Worm (Caenorhabditis elegans) whole organism, L2 larva: Measurements from ENCODE around the gene rgl-1.

Source experiments
- C34F6.9 ChIP-seq: fragments of 150-350 bp; optimal IDR thresholded peaks from 2 replicates; lab custom pipeline; 2014; ENCODE audit warnings: missing biosample characterization, missing genetic modification characterization
- F13H6.1 ChIP-seq: sonication (generic microtip); optimal IDR thresholded peaks from 2 replicates; lab custom pipeline; 2016; ENCODE audit warnings: missing genetic modification characterization, missing compliant biosample characterization
- R02D3.7 ChIP-seq: fragments of 150-350 bp; optimal IDR thresholded peaks from 2 replicates; lab custom pipeline; 2014; ENCODE audit warnings: missing biosample characterization, missing genetic modification characterization
- Y55F3AM.14 ChIP-seq: fragments of 200-800 bp; sonication (Bioruptor generic); optimal IDR thresholded peaks from 2 replicates; lab custom pipeline; 2018; ENCODE audit warnings: mild to moderate bottlenecking, missing genetic modification characterization, missing compliant biosample characterization
- ZK546.5 ChIP-seq: sonication (generic microtip); optimal IDR thresholded peaks from 2 replicates; lab custom pipeline; 2017; ENCODE audit warnings: missing biosample characterization, missing genetic modification characterization
- aly-2 ChIP-seq: fragments of 150-350 bp; optimal IDR thresholded peaks from 2 replicates; lab custom pipeline; 2014; ENCODE audit warnings: missing biosample characterization, missing genetic modification characterization
- ama-1 ChIP-seq: fragments of 150-350 bp; optimal IDR thresholded peaks from 2 replicates; lab custom pipeline; 2018; ENCODE audit warnings: inconsistent platforms
- blmp-1 ChIP-seq: sonication (generic microtip); optimal IDR thresholded peaks from 2 replicates; lab custom pipeline; 2017; ENCODE audit warnings: missing genetic modification characterization, mild to moderate bottlenecking, missing compliant biosample characterization, antibody characterized with exemption, moderate library complexity; ENCODE audit not compliant: insufficient read depth
- ceh-16 ChIP-seq: fragments of 150-350 bp; optimal IDR thresholded peaks from 2 replicates; lab custom pipeline; 2014; ENCODE audit warnings: missing biosample characterization, missing genetic modification characterization
- ceh-82 ChIP-seq: fragments of 150-350 bp; optimal IDR thresholded peaks from 2 replicates; lab custom pipeline; 2014; ENCODE audit warnings: missing biosample characterization, missing genetic modification characterization
- crh-2 ChIP-seq: sonication (generic microtip); optimal IDR thresholded peaks from 2 replicates; lab custom pipeline; 2017; ENCODE audit warnings: missing biosample characterization, missing genetic modification characterization
- egl-27 ChIP-seq: sonication (generic microtip); optimal IDR thresholded peaks from 3 replicates; lab custom pipeline; 2017; ENCODE audit warnings: missing biosample characterization, missing genetic modification reagents, missing genetic modification characterization
- elt-3 ChIP-seq: sonication (generic microtip); optimal IDR thresholded peaks from 2 replicates; lab custom pipeline; 2017; ENCODE audit warnings: missing biosample characterization, missing genetic modification characterization
- fos-1 ChIP-seq: fragments of 150-350 bp; optimal IDR thresholded peaks from 2 replicates; lab custom pipeline; 2014; ENCODE audit warnings: missing biosample characterization, missing genetic modification characterization
- gmeb-1 ChIP-seq: fragments of 150-350 bp; optimal IDR thresholded peaks from 2 replicates; lab custom pipeline; 2014; ENCODE audit warnings: missing biosample characterization, missing genetic modification characterization
- lin-11 ChIP-seq: fragments of 150-350 bp; sonication (generic microtip); optimal IDR thresholded peaks from 2 replicates; lab custom pipeline; 2014; ENCODE audit warnings: missing biosample characterization, missing genetic modification characterization, inconsistent platforms, mixed read lengths
- lin-13 ChIP-seq: fragments of 150-350 bp; optimal IDR thresholded peaks from 2 replicates; lab custom pipeline; 2014; ENCODE audit warnings: missing biosample characterization, missing genetic modification reagents, missing genetic modification characterization
- lin-39 ChIP-seq: fragments of 150-350 bp; optimal IDR thresholded peaks from 2 replicates; lab custom pipeline; 2014; ENCODE audit warnings: missing biosample characterization, missing genetic modification reagents, missing genetic modification characterization
- lsy-2 ChIP-seq, 2 experiments: fragments of 150-350 bp in 1 of 2; sonication (generic microtip) in 1 of 2; optimal IDR thresholded peaks; 2 replicates each; lab custom pipeline; 2014 to 2017; ENCODE audit warnings: missing biosample characterization in 2 of 2, missing genetic modification characterization in 2 of 2
- mab-5 ChIP-seq: fragments of 150-350 bp; optimal IDR thresholded peaks from 2 replicates; lab custom pipeline; 2014; ENCODE audit warnings: missing biosample characterization, missing genetic modification characterization
- mbf-1 ChIP-seq: sonication (generic microtip); optimal IDR thresholded peaks from 2 replicates; lab custom pipeline; 2017; ENCODE audit warnings: missing biosample characterization, missing genetic modification characterization
- nhr-10 ChIP-seq: sonication (generic microtip); optimal IDR thresholded peaks from 2 replicates; lab custom pipeline; 2017; ENCODE audit warnings: missing biosample characterization, missing genetic modification characterization
- nhr-11 ChIP-seq: fragments of 150-350 bp; optimal IDR thresholded peaks from 2 replicates; lab custom pipeline; 2014; ENCODE audit warnings: missing biosample characterization, missing genetic modification characterization
- nhr-129 ChIP-seq: fragments of 150-350 bp; optimal IDR thresholded peaks from 2 replicates; lab custom pipeline; 2014; ENCODE audit warnings: missing biosample characterization, missing genetic modification characterization
- nhr-21 ChIP-seq: fragments of 150-350 bp; optimal IDR thresholded peaks from 2 replicates; lab custom pipeline; 2014; ENCODE audit warnings: missing biosample characterization, missing genetic modification characterization
- nhr-23 ChIP-seq: fragments of 150-350 bp; optimal IDR thresholded peaks from 2 replicates; lab custom pipeline; 2014; ENCODE audit warnings: missing biosample characterization, missing genetic modification reagents, missing genetic modification characterization
- nhr-237 ChIP-seq: fragments of 150-350 bp; optimal IDR thresholded peaks from 2 replicates; lab custom pipeline; 2014; ENCODE audit warnings: missing biosample characterization, missing genetic modification characterization
- nhr-25 ChIP-seq: fragments of 150-350 bp; sonication (generic microtip); optimal IDR thresholded peaks from 3 replicates; lab custom pipeline; 2014; ENCODE audit warnings: missing biosample characterization, missing genetic modification characterization
- nhr-77 ChIP-seq: fragments of 150-350 bp; optimal IDR thresholded peaks from 2 replicates; lab custom pipeline; 2014; ENCODE audit warnings: missing biosample characterization, missing genetic modification characterization
- peb-1 ChIP-seq: fragments of 150-350 bp; optimal IDR thresholded peaks from 2 replicates; lab custom pipeline; 2014; ENCODE audit warnings: missing biosample characterization, missing genetic modification characterization
- skn-1 ChIP-seq: sonication (generic microtip); optimal IDR thresholded peaks from 2 replicates; lab custom pipeline; 2017; ENCODE audit warnings: missing biosample characterization, missing genetic modification characterization
- sma-3 ChIP-seq: sonication (generic microtip); optimal IDR thresholded peaks from 2 replicates; lab custom pipeline; 2016; ENCODE audit warnings: missing genetic modification reagents, missing genetic modification characterization, missing compliant biosample characterization
- sma-9 ChIP-seq, 2 experiments: fragments of 150-350 bp in 1 of 2; sonication (generic microtip) in 1 of 2; optimal IDR thresholded peaks; 2 replicates each; lab custom pipeline; 2014 to 2016; ENCODE audit warnings: missing genetic modification characterization in 2 of 2, mild to moderate bottlenecking in 1 of 2, missing biosample characterization in 1 of 2, missing compliant biosample characterization in 1 of 2, missing genetic modification reagents in 1 of 2, moderate library complexity in 1 of 2
- snpc-4 ChIP-seq: fragments of 150-350 bp; optimal IDR thresholded peaks from 2 replicates; lab custom pipeline; 2014; ENCODE audit warnings: missing biosample characterization, missing genetic modification characterization
- unc-39 ChIP-seq: fragments of 150-350 bp; optimal IDR thresholded peaks from 2 replicates; lab custom pipeline; 2014; ENCODE audit warnings: missing biosample characterization, missing genetic modification characterization
- unc-55 ChIP-seq: fragments of 150-350 bp; sonication (generic microtip); optimal IDR thresholded peaks from 3 replicates; lab custom pipeline; 2014; ENCODE audit warnings: missing biosample characterization, missing genetic modification reagents, missing genetic modification characterization
- unc-62 ChIP-seq: fragments of 150-350 bp; optimal IDR thresholded peaks from 2 replicates; lab custom pipeline; 2014; ENCODE audit warnings: missing biosample characterization, missing genetic modification reagents, missing genetic modification characterization
- zag-1 ChIP-seq: fragments of 150-350 bp; optimal IDR thresholded peaks from 2 replicates; lab custom pipeline; 2014; ENCODE audit warnings: missing biosample characterization, missing genetic modification characterization
- ztf-1 ChIP-seq: fragments of 200-800 bp; sonication (Bioruptor generic); conservative IDR thresholded peaks from 2 replicates; pipeline ENCODE4 v1.3.6; 2022; ENCODE audit warnings: missing genetic modification characterization, missing compliant biosample characterization
- ztf-11 ChIP-seq: sonication (generic microtip); optimal IDR thresholded peaks from 2 replicates; lab custom pipeline; 2017; ENCODE audit warnings: missing biosample characterization, missing genetic modification characterization
- ztf-4 ChIP-seq: fragments of 150-350 bp; optimal IDR thresholded peaks from 2 replicates; lab custom pipeline; 2014; ENCODE audit warnings: missing biosample characterization, missing genetic modification characterization

The rgl-1 gene

DNA sequence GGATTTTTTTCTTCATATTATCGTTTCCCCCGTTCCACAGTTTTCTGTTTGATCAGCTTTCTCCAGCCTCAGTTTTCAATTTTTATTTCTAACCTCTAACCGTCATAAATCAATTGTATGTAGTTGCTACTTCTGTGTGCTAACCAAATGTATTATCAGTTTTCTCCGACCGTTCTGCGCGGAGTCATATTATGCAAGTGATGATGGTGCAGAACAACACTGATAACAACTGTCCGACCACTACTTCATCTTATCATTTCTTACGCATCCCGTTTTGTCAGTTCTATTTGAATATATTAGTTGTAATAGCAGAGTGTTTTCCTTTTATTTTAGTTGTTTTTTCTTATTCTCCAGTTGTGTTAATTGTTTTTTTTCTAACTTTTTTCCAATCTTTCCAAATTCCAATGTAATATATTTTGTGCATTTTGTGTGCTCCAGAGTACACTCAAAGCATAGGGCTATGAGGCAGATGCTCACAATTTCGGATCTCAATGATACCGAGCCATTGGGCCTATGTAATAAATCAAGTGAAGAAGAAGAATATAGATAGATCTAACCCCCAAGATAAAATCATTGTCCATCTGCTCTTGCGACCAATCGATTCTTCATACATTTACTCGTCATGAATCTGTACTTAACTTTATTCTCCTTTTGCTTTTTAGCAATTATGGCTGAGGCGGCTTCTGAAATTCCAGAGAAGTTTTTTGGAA is 36.8 kb upstream of the rgl-1 start, which contains the start of gene lbp-3 (continued):
- no peak for TF ChIP-seq lin-13 (GFP tag; lab: Kevin White, UChicago)

DNA sequence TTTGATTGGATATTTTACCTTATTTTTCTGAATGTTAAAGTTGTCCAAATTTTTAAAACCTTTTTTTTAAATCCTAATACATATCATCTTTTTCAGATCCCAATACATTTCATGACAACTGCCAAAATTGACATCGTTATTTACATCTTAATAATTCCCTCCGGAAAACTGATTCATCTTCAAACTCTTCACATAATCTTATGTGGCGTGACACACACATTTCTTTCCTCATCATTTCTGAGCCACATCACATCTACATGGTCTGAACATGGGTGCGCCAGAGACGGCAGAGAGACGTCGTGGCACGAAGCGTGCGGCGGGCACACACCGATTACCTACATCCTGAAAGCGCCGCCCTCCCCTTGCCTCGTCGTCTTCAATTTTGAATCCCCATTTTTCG is 32.3 kb upstream of the rgl-1 start, which contains the start of gene tba-9:
Gene tba-9 (plus strand): TSS at position 301 of the 400 bp plus-strand sequence.
- no peak for TF ChIP-seq ceh-82

DNA sequence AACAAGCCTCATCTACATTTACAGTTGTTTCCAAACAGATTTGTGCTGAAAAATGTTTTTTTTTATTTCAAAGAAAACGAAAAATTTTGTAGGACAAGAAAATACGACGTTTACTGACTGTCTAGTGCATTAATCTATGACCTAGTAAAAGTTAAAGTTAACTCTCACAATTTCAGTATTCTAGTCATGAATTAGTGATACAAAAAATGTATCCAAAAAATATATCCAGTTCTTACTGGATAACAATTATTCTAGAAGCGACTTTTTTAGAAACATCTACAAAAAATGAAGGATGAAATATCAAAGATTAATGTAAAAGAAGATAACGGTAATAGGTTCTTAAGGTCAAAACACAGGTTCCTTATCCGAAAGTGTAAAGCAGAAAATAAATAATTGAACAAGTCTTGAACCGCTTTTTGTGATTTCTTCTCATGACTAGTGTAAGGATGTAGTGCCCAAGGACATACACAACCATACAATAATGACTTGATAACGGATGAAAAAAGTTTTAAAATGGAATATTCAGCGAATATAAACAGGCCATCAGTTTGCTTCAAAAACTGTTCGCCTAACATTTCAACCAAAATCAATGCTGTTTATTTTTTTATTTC is 30.4 kb upstream of the rgl-1 start, which contains the start of gene pqn-37:
Gene pqn-37 (minus strand): TSS at position 51 of the 611 bp plus-strand sequence.
- TF ChIP-seq nhr-25 = peak; percentile 64
- TF ChIP-seq ztf-4 (tag; lab: Kevin White, UChicago) = no peak
- TF ChIP-seq lin-13 (GFP tag; lab: Kevin White, UChicago) = no peak

DNA sequence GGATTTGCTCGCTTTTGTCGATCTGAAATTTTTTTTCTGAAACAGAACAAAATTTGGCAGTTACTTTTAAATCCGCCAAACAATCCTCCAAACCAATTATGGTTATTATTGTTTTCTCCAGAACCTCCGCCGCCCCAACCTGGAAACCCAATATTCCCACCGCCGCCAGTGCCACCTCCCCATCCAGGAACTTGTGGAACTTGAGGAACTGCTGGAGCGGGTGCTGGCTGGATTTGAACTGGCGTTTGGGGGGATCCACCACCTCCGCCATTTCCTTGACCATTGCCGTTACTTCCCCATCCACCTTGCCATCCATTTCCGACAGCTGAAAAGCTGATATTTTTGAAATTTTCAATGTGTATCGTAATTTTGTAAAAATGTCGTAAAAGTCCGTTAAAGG is 27.6 kb upstream of the rgl-1 start:
- TF ChIP-seq ztf-4 (tag; lab: Kevin White, UChicago) (no peak), ztf-11 (tag; lab: Kevin White, UChicago) (no peak), sma-9 (GFP tag; optimal IDR thresholded peaks at IDR 0.05; lab: Kevin White, UChicago) (no peak), sma-9 (tag; optimal IDR thresholded peaks at IDR 0.05; lab: Kevin White, UChicago) (no peak), unc-62 (GFP tag; lab: Kevin White, UChicago) (no peak), nhr-10 (no peak), ZK546.5 (tag; lab: Kevin White, UChicago) (no peak), ceh-82 (no peak), lin-39 (no peak), nhr-237 (tag; lab: Kevin White, UChicago) (no peak), nhr-77 (no peak), R02D3.7 (tag; lab: Kevin White, UChicago) (no peak), sma-3 (GFP tag; lab: Kevin White, UChicago) (no peak), crh-2 (tag; lab: Kevin White, UChicago) (no peak)

DNA sequence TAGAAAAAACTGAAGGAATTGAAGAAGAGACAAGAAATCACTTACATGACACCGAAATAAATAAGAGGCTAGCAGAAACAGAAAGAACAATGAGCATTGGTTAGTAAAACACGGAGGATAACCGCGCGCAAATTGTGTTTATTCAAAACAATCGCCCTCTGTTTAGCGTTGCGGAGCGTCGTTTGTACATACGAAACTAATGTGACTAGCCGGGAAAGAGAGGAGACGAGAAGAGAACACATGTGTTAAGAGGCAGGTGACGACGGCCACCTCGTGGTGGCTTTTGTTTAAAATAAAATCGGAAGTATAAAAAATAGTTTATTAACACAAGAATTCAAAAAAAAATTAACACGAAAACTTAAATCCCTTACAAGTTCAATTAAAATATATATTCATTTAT is 25.6 kb upstream of the rgl-1 start, which contains the start of gene F40F4.7:
Gene F40F4.7 (minus strand): TSS at position 122 of the 400 bp plus-strand sequence.
- TF ChIP-seq zag-1 (tag; lab: Kevin White, UChicago) (no peak), lin-13 (GFP tag; lab: Kevin White, UChicago) (no peak), unc-39 (tag; lab: Kevin White, UChicago) (no peak), lsy-2 (tag; optimal IDR thresholded peaks at IDR 0.05; lab: Kevin White, UChicago) (peak; percentile 14 to 71), fos-1 (tag; lab: Kevin White, UChicago) (peak; percentile 64), unc-55 (no peak), nhr-10 (no peak), elt-3 (tag; lab: Kevin White, UChicago) (no peak), crh-2 (tag; lab: Kevin White, UChicago) (peak; percentile 33), R02D3.7 (tag; lab: Kevin White, UChicago) (no peak), egl-27 (tag; lab: Kevin White, UChicago) (peak; percentile 38), ZK546.5 (tag; lab: Kevin White, UChicago) (no peak), ztf-11 (tag; lab: Kevin White, UChicago) (no peak), nhr-23 (tag; lab: Kevin White, UChicago) (no peak), sma-3 (GFP tag; lab: Kevin White, UChicago) (peak; percentile 43), nhr-21 (tag; lab: Kevin White, UChicago) (peak; percentile 28), mbf-1 (no peak), peb-1 (tag; lab: Kevin White, UChicago) (no peak), mab-5 (no peak), aly-2 (tag; lab: Kevin White, UChicago) (no peak), nhr-129 (tag; lab: Kevin White, UChicago) (peak; percentile 88), nhr-25 (no peak), ztf-1 (no peak), nhr-237 (tag; lab: Kevin White, UChicago) (no peak), sma-9 (GFP tag; optimal IDR thresholded peaks at IDR 0.05; lab: Kevin White, UChicago) (peak; percentile 71), sma-9 (tag; optimal IDR thresholded peaks at IDR 0.05; lab: Kevin White, UChicago) (no peak), nhr-77 (no peak), ztf-4 (tag; lab: Kevin White, UChicago) (no peak), snpc-4 (no peak), unc-62 (GFP tag; lab: Kevin White, UChicago) (no peak), F13H6.1 (tag; lab: Kevin White, UChicago) (peak; percentile 36), gmeb-1 (tag; lab: Kevin White, UChicago) (no peak), lin-11 (tag; lab: Kevin White, UChicago) (peak; percentile 10), ceh-82 (no peak), nhr-11 (tag; lab: Kevin White, UChicago) (no peak), skn-1 (tag; lab: Kevin White, UChicago) (peak; percentile 16), C34F6.9 (tag; lab: Kevin White, UChicago) (no peak), ama-1 (lab: Kevin White, UChicago) (no peak), blmp-1 (tag; lab: Kevin White, UChicago) (no peak), ceh-16 (no peak), Y55F3AM.14 (GFP tag; lab: Kevin White, UChicago) (no peak)
